Worm (Caenorhabditis elegans): ENCODE results near the gene T20D4.10.

ce11 chrV:3361633-3362032, 38.4 kb upstream of the T20D4.10 start:
- no peak for TF ChIP-seq flt-1 (GFP tag; IDR thresholded peaks at IDR 0.05)
- no peak for TF ChIP-seq med-1 (GFP tag; optimal IDR thresholded peaks at IDR 0.05; ENCODE audit: insufficient read depth)
- TF ChIP-seq tab-1 (GFP tag; IDR thresholded peaks at IDR 0.05): no peak
- no peak for TF ChIP-seq klf-2 (GFP tag; conservative IDR thresholded peaks at IDR 0.05)
- no peak for TF ChIP-seq ztf-29 (GFP tag; IDR thresholded peaks at IDR 0.05)
- no peak for TF ChIP-seq ref-1 (GFP tag; conservative IDR thresholded peaks at IDR 0.05)
- no peak for TF ChIP-seq cog-1 (tag; optimal IDR thresholded peaks at IDR 0.05)
- TF ChIP-seq T22C8.4 (GFP tag; IDR thresholded peaks at IDR 0.05): no peak
